Fruit fly (Drosophila melanogaster) whole organism, embryonic: ENCODE data around the gene CG34417.

Experiments used
- Antp ChIP-seq: fragments of 200-800 bp; sonication (Bioruptor generic); optimal IDR thresholded peaks from 3 replicates; lab custom pipeline; 2016; ENCODE audit warnings: missing biosample characterization, missing genetic modification characterization
- Atf6 ChIP-seq: fragments of 200-800 bp; sonication (Bioruptor generic); IDR thresholded peaks from 2 replicates; pipeline ENCODE4 v1.3.6; 2022; ENCODE audit warnings: missing biosample characterization, missing genetic modification characterization
- Blimp-1 ChIP-seq: fragments of 200-800 bp; sonication (Bioruptor generic); optimal IDR thresholded peaks from 3 replicates; lab custom pipeline; 2018; ENCODE audit warnings: missing biosample characterization, missing genetic modification characterization, mild to moderate bottlenecking, moderate library complexity, missing genetic modification reagents
- BtbVII ChIP-seq: fragments of 200-800 bp; sonication (Bioruptor generic); optimal IDR thresholded peaks from 3 replicates; lab custom pipeline; 2017; ENCODE audit warnings: missing biosample characterization, mild to moderate bottlenecking, missing genetic modification characterization
- CG10654 ChIP-seq: fragments of 200-800 bp; sonication (Bioruptor generic); optimal IDR thresholded peaks from 2 replicates; lab custom pipeline; 2016; ENCODE audit warnings: missing biosample characterization, missing genetic modification characterization
- CG10959 ChIP-seq: fragments of 200-800 bp; sonication (Bioruptor generic); IDR thresholded peaks from 2 replicates; pipeline ENCODE4 v1.3.6; 2022; ENCODE audit warnings: missing biosample characterization, missing genetic modification characterization
- CG11504 ChIP-seq: fragments of 200-800 bp; sonication (Bioruptor generic); optimal IDR thresholded peaks from 3 replicates; lab custom pipeline; 2019; ENCODE audit warnings: missing biosample characterization, mild to moderate bottlenecking, missing genetic modification characterization, moderate library complexity
- CG12391 ChIP-seq: fragments of 200-800 bp; sonication (Bioruptor generic); optimal IDR thresholded peaks from 3 replicates; lab custom pipeline; 2018; ENCODE audit warnings: missing biosample characterization, mild to moderate bottlenecking, missing genetic modification characterization, moderate library complexity
- CG13424 ChIP-seq: fragments of 200-800 bp; sonication (Bioruptor generic); optimal IDR thresholded peaks from 2 replicates; lab custom pipeline; 2019; ENCODE audit warnings: missing biosample characterization, mild to moderate bottlenecking, missing genetic modification characterization, moderate library complexity
- CG13775 ChIP-seq: fragments of 200-800 bp; sonication (Bioruptor generic); optimal IDR thresholded peaks from 3 replicates; lab custom pipeline; 2017; ENCODE audit warnings: missing biosample characterization, mild to moderate bottlenecking, missing genetic modification characterization
- CG15479 ChIP-seq: fragments of 200-800 bp; sonication (Bioruptor generic); optimal IDR thresholded peaks from 3 replicates; lab custom pipeline; 2019; ENCODE audit warnings: missing biosample characterization, mild to moderate bottlenecking, missing genetic modification characterization, moderate library complexity
- CG17328 ChIP-seq: fragments of 200-800 bp; sonication (Bioruptor generic); IDR thresholded peaks from 2 replicates; pipeline ENCODE4 v1.3.6; 2022; ENCODE audit warnings: missing biosample characterization, missing genetic modification characterization
- CG18476 ChIP-seq: fragments of 200-800 bp; sonication (Bioruptor generic); optimal IDR thresholded peaks from 2 replicates; lab custom pipeline; 2016; ENCODE audit warnings: missing biosample characterization, mild to moderate bottlenecking, missing genetic modification characterization
- CG3065 ChIP-seq: fragments of 200-800 bp; sonication (Bioruptor generic); optimal IDR thresholded peaks from 2 replicates; lab custom pipeline; 2016; ENCODE audit warnings: missing biosample characterization, missing genetic modification characterization
- CG31224 ChIP-seq: fragments of 200-800 bp; sonication (Bioruptor generic); IDR thresholded peaks from 2 replicates; pipeline ENCODE4 v1.3.6; 2022; ENCODE audit warnings: missing biosample characterization, missing genetic modification characterization
- CG32772 ChIP-seq: fragments of 200-800 bp; sonication (Bioruptor generic); IDR thresholded peaks from 2 replicates; pipeline ENCODE4 v1.3.6; 2022; ENCODE audit warnings: missing biosample characterization, missing genetic modification characterization
- CG33213 ChIP-seq: fragments of 200-800 bp; sonication (Bioruptor generic); optimal IDR thresholded peaks from 3 replicates; lab custom pipeline; 2016; ENCODE audit warnings: missing biosample characterization, missing genetic modification characterization
- CG4360 ChIP-seq: fragments of 200-800 bp; sonication (Bioruptor generic); IDR thresholded peaks from 2 replicates; pipeline ENCODE4 v1.3.6; 2022; ENCODE audit warnings: missing biosample characterization, missing genetic modification characterization
- CG4404 ChIP-seq: fragments of 200-800 bp; sonication (Bioruptor generic); IDR thresholded peaks from 2 replicates; pipeline ENCODE4 v1.3.6; 2022; ENCODE audit warnings: missing biosample characterization, missing genetic modification characterization
- CG6813 ChIP-seq: fragments of 200-800 bp; sonication (Bioruptor generic); optimal IDR thresholded peaks from 2 replicates; lab custom pipeline; 2017; ENCODE audit warnings: missing biosample characterization, missing genetic modification characterization, mild to moderate bottlenecking, moderate library complexity, missing genetic modification reagents
- CG7839 ChIP-seq: fragments of 200-800 bp; sonication (Bioruptor generic); optimal IDR thresholded peaks from 3 replicates; lab custom pipeline; 2018; ENCODE audit warnings: missing biosample characterization, mild to moderate bottlenecking, missing genetic modification characterization, moderate library complexity
- Chrac-16 ChIP-seq: fragments of 200-800 bp; sonication (Bioruptor generic); optimal IDR thresholded peaks from 3 replicates; lab custom pipeline; 2016; ENCODE audit warnings: missing biosample characterization, missing genetic modification characterization
- Dad ChIP-seq: fragments of 200-800 bp; sonication (Bioruptor generic); optimal IDR thresholded peaks from 3 replicates; lab custom pipeline; 2016; ENCODE audit warnings: missing biosample characterization, missing genetic modification characterization
- Dfd ChIP-seq, 2 experiments: fragments of >200 bp; optimal IDR thresholded peaks; 2 replicates each; lab custom pipeline; 2017; ENCODE audit warnings: missing biosample characterization in 2 of 2, missing genetic modification characterization in 2 of 2
- Ets65A ChIP-seq: fragments of 200-800 bp; sonication (Bioruptor generic); peaks from one replicate; lab custom pipeline; 2016; ENCODE audit warnings: missing biosample characterization, missing genetic modification characterization
- H15 ChIP-seq: fragments of 200-800 bp; sonication (Bioruptor generic); IDR thresholded peaks from 3 replicates; pipeline ENCODE4 v1.3.6; 2022; ENCODE audit warnings: missing biosample characterization, missing genetic modification characterization
- Lhr ChIP-seq: fragments of 200-800 bp; sonication (Bioruptor generic); optimal IDR thresholded peaks from 3 replicates; lab custom pipeline; 2017; ENCODE audit warnings: mild to moderate bottlenecking, missing biosample characterization, missing genetic modification reagents, missing genetic modification characterization
- Lim3 ChIP-seq: fragments of 200-800 bp; sonication (Bioruptor generic); IDR thresholded peaks from 2 replicates; pipeline ENCODE4 v1.3.6; 2022; ENCODE audit warnings: missing biosample characterization, missing genetic modification characterization
- Lpt ChIP-seq: fragments of >200 bp; optimal IDR thresholded peaks from 2 replicates; lab custom pipeline; 2018; ENCODE audit warnings: missing biosample characterization, missing genetic modification characterization
- NC2α ChIP-seq: fragments of 200-800 bp; sonication (Bioruptor generic); optimal IDR thresholded peaks from 2 replicates; lab custom pipeline; 2016; ENCODE audit warnings: missing biosample characterization, missing genetic modification characterization
- NC2β ChIP-seq: fragments of 200-800 bp; sonication (Bioruptor generic); optimal IDR thresholded peaks from 2 replicates; lab custom pipeline; 2016; ENCODE audit warnings: missing biosample characterization, missing genetic modification characterization
- br ChIP-seq: fragments of >200 bp; optimal IDR thresholded peaks from 2 replicates; lab custom pipeline; 2017
- cad ChIP-seq: fragments of >200 bp; optimal IDR thresholded peaks from 2 replicates; lab custom pipeline; 2017; ENCODE audit warnings: missing biosample characterization, missing genetic modification characterization
- chinmo ChIP-seq: fragments of 200-800 bp; sonication (Bioruptor generic); IDR thresholded peaks from 4 replicates; pipeline ENCODE4 v1.3.6; 2022; ENCODE audit warnings: missing biosample characterization, missing genetic modification characterization; ENCODE audit not compliant: partially characterized antibody
- crp ChIP-seq, 2 experiments: fragments of 200-800 bp; sonication (Bioruptor generic); optimal IDR thresholded peaks; 2 replicates in 1 of 2; 3 replicates in 1 of 2; lab custom pipeline; 2017; ENCODE audit warnings: missing biosample characterization in 2 of 2, missing genetic modification characterization in 2 of 2, mild to moderate bottlenecking in 1 of 2, moderate library complexity in 1 of 2
- dpn ChIP-seq, 2 experiments: fragments of 200-800 bp; sonication (Bioruptor generic); optimal IDR thresholded peaks; 3 replicates each; lab custom pipeline; 2016; ENCODE audit warnings: missing biosample characterization in 2 of 2, missing genetic modification characterization in 2 of 2
- ems ChIP-seq: fragments of 200-800 bp; sonication (Bioruptor generic); optimal IDR thresholded peaks from 3 replicates; lab custom pipeline; 2016; ENCODE audit warnings: missing biosample characterization, missing genetic modification characterization
- fru ChIP-seq: fragments of >200 bp; optimal IDR thresholded peaks from 2 replicates; lab custom pipeline; 2017
- gce ChIP-seq: fragments of 200-800 bp; sonication (Bioruptor generic); IDR thresholded peaks from 3 replicates; pipeline ENCODE4 v1.3.6; 2022; ENCODE audit warnings: missing biosample characterization, missing genetic modification characterization
- h ChIP-seq: fragments of >200 bp; optimal IDR thresholded peaks from 2 replicates; lab custom pipeline; 2017
- hkb ChIP-seq, 2 experiments: fragments of 200-800 bp in 1 of 2; fragments of >200 bp in 1 of 2; sonication (Bioruptor generic) in 1 of 2; IDR thresholded peaks in 1 of 2; optimal IDR thresholded peaks in 1 of 2; 2 replicates each; pipeline versions ENCODE4 v1.3.6 to Lab custom; 2017 to 2022; ENCODE audit warnings: missing biosample characterization in 1 of 2, missing genetic modification characterization in 1 of 2
- lmd ChIP-seq: fragments of 200-800 bp; sonication (Bioruptor generic); IDR thresholded peaks from 2 replicates; pipeline ENCODE4 v1.3.6; 2022; ENCODE audit warnings: missing biosample characterization, missing genetic modification characterization
- nom ChIP-seq: fragments of 200-800 bp; sonication (Bioruptor generic); optimal IDR thresholded peaks from 2 replicates; lab custom pipeline; 2017; ENCODE audit warnings: missing biosample characterization, missing genetic modification characterization, mild to moderate bottlenecking, moderate library complexity, missing genetic modification reagents
- org-1 ChIP-seq: fragments of 200-800 bp; sonication (Bioruptor generic); optimal IDR thresholded peaks from 2 replicates; lab custom pipeline; 2017; ENCODE audit warnings: missing biosample characterization, missing genetic modification characterization
- pfk ChIP-seq: fragments of 200-800 bp; sonication (Bioruptor generic); optimal IDR thresholded peaks from 2 replicates; lab custom pipeline; 2018; ENCODE audit warnings: missing biosample characterization, mild to moderate bottlenecking, missing genetic modification characterization, moderate library complexity
- pros ChIP-seq: fragments of 200-800 bp; sonication (Bioruptor generic); optimal IDR thresholded peaks from 3 replicates; lab custom pipeline; 2019; ENCODE audit warnings: missing biosample characterization, mild to moderate bottlenecking, missing genetic modification characterization, moderate library complexity
- run ChIP-seq: fragments of 200-800 bp; sonication (Bioruptor generic); optimal IDR thresholded peaks from 3 replicates; lab custom pipeline; 2018; ENCODE audit warnings: missing biosample characterization, mild to moderate bottlenecking, missing genetic modification characterization
- slou ChIP-seq: fragments of 200-800 bp; sonication (Bioruptor generic); optimal IDR thresholded peaks from 3 replicates; lab custom pipeline; 2016; ENCODE audit warnings: missing biosample characterization, missing genetic modification characterization
- ssp ChIP-seq: fragments of 200-800 bp; sonication (Bioruptor generic); IDR thresholded peaks from 2 replicates; pipeline ENCODE4 v1.3.6; 2022; ENCODE audit warnings: missing biosample characterization, missing genetic modification characterization
- tx ChIP-seq: fragments of 200-800 bp; sonication (Bioruptor generic); optimal IDR thresholded peaks from 2 replicates; lab custom pipeline; 2016; ENCODE audit warnings: missing biosample characterization, missing genetic modification characterization
- unc-4 ChIP-seq: fragments of 200-800 bp; sonication (Bioruptor generic); IDR thresholded peaks from 2 replicates; pipeline ENCODE4 v1.3.6; 2022; ENCODE audit warnings: missing biosample characterization, missing genetic modification characterization; ENCODE audit not compliant: partially characterized antibody
- zen2 ChIP-seq: fragments of 200-800 bp; sonication (Bioruptor generic); IDR thresholded peaks from 3 replicates; pipeline ENCODE4 v1.3.6; 2022; ENCODE audit warnings: missing biosample characterization, missing genetic modification characterization; ENCODE audit not compliant: partially characterized antibody

The CG34417 gene

dm6 chrX:6599233-6599632 lies 58.7 kb downstream of the CG34417 start (continued):
- TF ChIP-seq CG4404 (GFP tag; lab: Robert Waterston, UW), result peak; percentile 90
- TF ChIP-seq Dad, result peak; percentile 83
- TF ChIP-seq CG33213, result peak; percentile 87
- no peak for TF ChIP-seq NC2α (GFP tag; lab: Kevin White, UChicago)
- TF ChIP-seq Antp, result peak; percentile 91
- TF ChIP-seq CG13775 (GFP tag; lab: Kevin White, UChicago), result peak; percentile 66
- TF ChIP-seq Chrac-16 (GFP tag; lab: Kevin White, UChicago), result no peak
- TF ChIP-seq gce (GFP tag; lab: Robert Waterston, UW), result peak; percentile 97
- TF ChIP-seq tx (GFP tag; lab: Kevin White, UChicago), result no peak
- peak; percentile 91 for TF ChIP-seq ssp (GFP tag; lab: Robert Waterston, UW)
- TF ChIP-seq CG4360 (GFP tag; lab: Robert Waterston, UW), result peak; percentile 82
- no peak for TF ChIP-seq CG12391 (tag; lab: Kevin White, UChicago)
- TF ChIP-seq CG31224, result peak; percentile 94
- peak; percentile 88 for TF ChIP-seq Atf6 (GFP tag; lab: Robert Waterston, UW)
- no peak for TF ChIP-seq Dfd (GFP tag; optimal IDR thresholded peaks at IDR 0.05; lab: Kevin White, UChicago)
- no peak for TF ChIP-seq run (tag; lab: Kevin White, UChicago)
- peak; percentile 83 for TF ChIP-seq CG11504
- TF ChIP-seq CG10654, result peak; percentile 84
- no peak for TF ChIP-seq CG13424 (tag; lab: Kevin White, UChicago)
- TF ChIP-seq BtbVII (GFP tag; lab: Kevin White, UChicago), result peak; percentile 80
- TF ChIP-seq Blimp-1 (GFP tag; lab: Kevin White, UChicago), result peak; percentile 76
- TF ChIP-seq zen2 (GFP tag; lab: Robert Waterston, UW), result no peak
- TF ChIP-seq H15, result peak; percentile 84
- peak; percentile 84 for TF ChIP-seq ems (GFP tag; lab: Kevin White, UChicago)
- TF ChIP-seq CG10959 (GFP tag; lab: Robert Waterston, UW), result peak; percentile 75
- peak; percentile 73 for TF ChIP-seq slou
- TF ChIP-seq NC2β (GFP tag; lab: Kevin White, UChicago), result no peak
- TF ChIP-seq chinmo (GFP tag; lab: Robert Waterston, UW), result no peak
- TF ChIP-seq Lpt (GFP tag; lab: Kevin White, UChicago), result no peak
- peak; percentile 94 for TF ChIP-seq CG7839 (tag; lab: Kevin White, UChicago)
- peak; percentile 18 for TF ChIP-seq org-1 (GFP tag; lab: Kevin White, UChicago)
- peak; percentile 88 for TF ChIP-seq Lim3 (GFP tag; lab: Robert Waterston, UW)
- no peak for TF ChIP-seq cad (GFP tag; lab: Kevin White, UChicago)
- no peak for TF ChIP-seq CG3065 (GFP tag; lab: Kevin White, UChicago)
- TF ChIP-seq br (lab: Kevin White, UChicago), result no peak
- TF ChIP-seq CG32772, result peak; percentile 98
- TF ChIP-seq h, result no peak
- peak; percentile 18 for TF ChIP-seq Lhr
- TF ChIP-seq fru (lab: Kevin White, UChicago), result no peak
- peak; percentile 94 for TF ChIP-seq CG18476 (GFP tag; lab: Kevin White, UChicago)
- no peak for TF ChIP-seq crp (GFP tag; optimal IDR thresholded peaks at IDR 0.05; lab: Kevin White, UChicago)
- TF ChIP-seq CG15479, result no peak
- TF ChIP-seq CG6813 (GFP tag; lab: Kevin White, UChicago), result peak; percentile 71
- peak in 1 of 2 experiments; percentile 88 for TF ChIP-seq dpn (GFP tag; optimal IDR thresholded peaks at IDR 0.05; lab: Kevin White, UChicago)
- no peak for TF ChIP-seq CG17328 (GFP tag; lab: Robert Waterston, UW)
- TF ChIP-seq hkb (optimal IDR thresholded peaks at IDR 0.05; lab: Kevin White, UChicago), result no peak
- peak; percentile 98 for TF ChIP-seq hkb (GFP tag; IDR thresholded peaks at IDR 0.05; lab: Robert Waterston, UW)
- no peak for TF ChIP-seq pros
- TF ChIP-seq Ets65A (GFP tag; lab: Kevin White, UChicago), result peak; percentile 95
- TF ChIP-seq nom (GFP tag; lab: Kevin White, UChicago), result peak; percentile 41
- no peak for TF ChIP-seq unc-4 (GFP tag; lab: Robert Waterston, UW)
- peak; percentile 52; the same call in 1 of the 2 replicates for TF ChIP-seq lmd (GFP tag; lab: Robert Waterston, UW)
- TF ChIP-seq pfk (GFP tag; lab: Kevin White, UChicago), result no peak
